Worm (Caenorhabditis elegans) whole organism, mixed stage, embryonic: ENCODE data around the gene ZK742.4.

Experiments
- M03D4.4 ChIP-seq: sonication (generic microtip); optimal IDR thresholded peaks from 2 replicates; lab custom pipeline; 2017; ENCODE audit warnings: mild to moderate bottlenecking, missing genetic modification characterization, missing compliant biosample characterization
- bed-3 ChIP-seq: fragments of 200-800 bp; sonication (Bioruptor generic); optimal IDR thresholded peaks from 3 replicates; lab custom pipeline; 2018; ENCODE audit warnings: mild to moderate bottlenecking, missing genetic modification characterization, moderate library complexity, missing compliant biosample characterization
- ceh-43 ChIP-seq: fragments of 200-800 bp; sonication (Bioruptor generic); optimal IDR thresholded peaks from 2 replicates; lab custom pipeline; 2018; ENCODE audit warnings: mild to moderate bottlenecking, missing genetic modification characterization, moderate library complexity, missing compliant biosample characterization
- ceh-83 ChIP-seq: fragments of 200-800 bp; sonication (Bioruptor generic); optimal IDR thresholded peaks from 2 replicates; lab custom pipeline; 2018; ENCODE audit warnings: mild to moderate bottlenecking, missing genetic modification characterization, missing compliant biosample characterization
- ces-1 ChIP-seq: fragments of 150-350 bp; optimal IDR thresholded peaks from 2 replicates; lab custom pipeline; 2014; ENCODE audit warnings: missing biosample characterization, missing genetic modification reagents, missing genetic modification characterization
- cnd-1 ChIP-seq: fragments of 200-800 bp; sonication (Bioruptor generic); optimal IDR thresholded peaks from 2 replicates; lab custom pipeline; 2018; ENCODE audit warnings: mild to moderate bottlenecking, missing genetic modification characterization, missing compliant biosample characterization
- drap-1 ChIP-seq: fragments of 200-800 bp; sonication (Bioruptor generic); optimal IDR thresholded peaks from 3 replicates; lab custom pipeline; 2018; ENCODE audit warnings: mild to moderate bottlenecking, missing genetic modification characterization, missing compliant biosample characterization
- elt-1 ChIP-seq: sonication (generic microtip); optimal IDR thresholded peaks from 2 replicates; lab custom pipeline; 2017; ENCODE audit warnings: missing genetic modification characterization, mild to moderate bottlenecking, missing compliant biosample characterization, antibody characterized with exemption, moderate library complexity, borderline replicate concordance; ENCODE audit not compliant: insufficient read depth
- flh-1 ChIP-seq: fragments of 200-800 bp; sonication (Bioruptor generic); optimal IDR thresholded peaks from 2 replicates; lab custom pipeline; 2018; ENCODE audit warnings: mild to moderate bottlenecking, missing genetic modification characterization, moderate library complexity, missing compliant biosample characterization
- ham-2 ChIP-seq: fragments of 200-800 bp; sonication (Bioruptor generic); optimal IDR thresholded peaks from 2 replicates; lab custom pipeline; 2018; ENCODE audit warnings: mild to moderate bottlenecking, missing genetic modification characterization, missing compliant biosample characterization
- hlh-1 ChIP-seq: fragments of 150-350 bp; optimal IDR thresholded peaks from 2 replicates; lab custom pipeline; 2014; ENCODE audit warnings: missing biosample characterization, missing genetic modification reagents, missing genetic modification characterization
- lin-13 ChIP-seq: fragments of 150-350 bp; optimal IDR thresholded peaks from 2 replicates; lab custom pipeline; 2014; ENCODE audit warnings: missing biosample characterization, missing genetic modification characterization
- lin-32 ChIP-seq: fragments of 200-800 bp; sonication (Bioruptor generic); optimal IDR thresholded peaks from 2 replicates; lab custom pipeline; 2018; ENCODE audit warnings: mild to moderate bottlenecking, missing genetic modification characterization, missing compliant biosample characterization
- lsy-2 ChIP-seq: fragments of 150-350 bp; optimal IDR thresholded peaks from 2 replicates; lab custom pipeline; 2014; ENCODE audit warnings: missing biosample characterization, missing genetic modification characterization
- mab-5 ChIP-seq: fragments of 150-350 bp; optimal IDR thresholded peaks from 2 replicates; lab custom pipeline; 2014; ENCODE audit warnings: missing biosample characterization, missing genetic modification characterization
- mep-1 ChIP-seq: fragments of 150-350 bp; optimal IDR thresholded peaks from 2 replicates; lab custom pipeline; 2017; ENCODE audit warnings: missing biosample characterization, missing genetic modification reagents, missing genetic modification characterization, inconsistent platforms
- mls-2 ChIP-seq: sonication (generic microtip); optimal IDR thresholded peaks from 2 replicates; lab custom pipeline; 2016; ENCODE audit warnings: mild to moderate bottlenecking, missing genetic modification characterization, moderate library complexity, missing compliant biosample characterization
- nhr-2 ChIP-seq: fragments of 150-350 bp; optimal IDR thresholded peaks from 2 replicates; lab custom pipeline; 2014; ENCODE audit warnings: missing biosample characterization, missing genetic modification characterization
- nhr-237 ChIP-seq: fragments of 150-350 bp; optimal IDR thresholded peaks from 2 replicates; lab custom pipeline; 2014; ENCODE audit warnings: missing biosample characterization, missing genetic modification characterization
- nhr-28 ChIP-seq: fragments of 150-350 bp; optimal IDR thresholded peaks from 2 replicates; lab custom pipeline; 2014; ENCODE audit warnings: missing biosample characterization, missing genetic modification characterization
- pha-4 ChIP-seq: fragments of 150-350 bp; optimal IDR thresholded peaks from 2 replicates; lab custom pipeline; 2018; ENCODE audit warnings: missing biosample characterization, missing genetic modification reagents, missing genetic modification characterization
- sem-2 ChIP-seq: fragments of 200-800 bp; sonication (Bioruptor generic); optimal IDR thresholded peaks from 2 replicates; lab custom pipeline; 2018; ENCODE audit warnings: mild to moderate bottlenecking, missing genetic modification characterization, missing compliant biosample characterization
- snpc-4 ChIP-seq: fragments of 150-350 bp; optimal IDR thresholded peaks from 2 replicates; lab custom pipeline; 2014; ENCODE audit warnings: missing biosample characterization, missing genetic modification characterization
- sptf-1 ChIP-seq: sonication (generic microtip); optimal IDR thresholded peaks from 2 replicates; lab custom pipeline; 2017; ENCODE audit warnings: mild to moderate bottlenecking, missing genetic modification characterization, moderate library complexity, missing compliant biosample characterization
- unc-120 ChIP-seq: sonication (generic microtip); optimal IDR thresholded peaks from 2 replicates; lab custom pipeline; 2017; ENCODE audit warnings: missing genetic modification characterization, missing compliant biosample characterization; ENCODE audit not compliant: poor library complexity, severe bottlenecking
- unc-39 ChIP-seq: fragments of 150-350 bp; optimal IDR thresholded peaks from 2 replicates; lab custom pipeline; 2014; ENCODE audit warnings: missing biosample characterization, missing genetic modification characterization
- unc-62 ChIP-seq: fragments of 150-350 bp; optimal IDR thresholded peaks from 2 replicates; lab custom pipeline; 2014; ENCODE audit warnings: missing biosample characterization, missing genetic modification reagents, missing genetic modification characterization
- zip-8 ChIP-seq: fragments of 150-350 bp; optimal IDR thresholded peaks from 2 replicates; lab custom pipeline; 2014; ENCODE audit warnings: missing biosample characterization, missing genetic modification characterization

Gene ZK742.4

DNA sequence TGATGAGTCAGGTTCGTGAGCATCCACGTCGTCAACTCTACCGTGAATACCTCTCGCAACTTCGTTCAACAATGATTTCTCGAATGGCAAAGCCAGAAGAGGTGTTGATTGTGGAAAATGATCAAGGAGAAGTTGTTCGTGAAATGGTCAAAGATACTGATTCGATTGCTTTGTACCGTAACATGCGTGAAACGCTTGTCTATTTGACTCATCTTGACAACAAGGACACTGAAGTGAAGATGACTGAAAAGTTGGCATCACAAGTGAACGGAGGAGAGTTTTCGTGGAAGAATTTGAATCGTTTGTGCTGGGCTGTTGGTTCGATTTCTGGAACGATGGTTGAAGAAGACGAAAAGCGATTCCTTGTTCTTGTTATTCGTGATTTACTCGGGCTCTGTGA, 5.0 kb downstream of the ZK742.4 start:
- no peak for TF ChIP-seq nhr-28 (tag; lab: Kevin White, UChicago)
- no peak for TF ChIP-seq sem-2 (GFP tag; lab: Kevin White, UChicago)
- no peak for TF ChIP-seq mep-1

DNA sequence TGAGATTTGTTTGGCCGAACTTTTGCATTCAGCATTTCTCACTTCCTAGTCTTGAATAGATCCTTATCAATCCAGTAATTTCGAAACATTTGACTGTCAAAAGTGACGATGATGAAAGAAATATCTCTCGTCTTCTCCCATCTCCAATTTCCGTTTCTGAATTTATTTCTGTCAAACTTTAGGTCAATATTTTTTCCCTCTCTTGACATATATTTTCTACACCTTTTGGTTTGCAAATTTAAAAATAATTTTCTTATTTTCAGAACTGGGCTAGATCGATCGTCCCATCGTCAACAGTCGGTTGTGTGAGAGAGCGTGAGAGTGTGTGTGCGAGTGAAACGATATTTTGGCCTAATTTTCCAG, 6.8 kb downstream of the ZK742.4 start, which contains the start of gene xpo-1:
Gene xpo-1 (plus strand): TSS at position 264 of the 363 bp plus-strand sequence.
- no peak for TF ChIP-seq zip-8 (tag; lab: Kevin White, UChicago)
- no peak for TF ChIP-seq mab-5 (tag; lab: Kevin White, UChicago)
- TF ChIP-seq M03D4.4 (tag; lab: Kevin White, UChicago), result no peak
- no peak for TF ChIP-seq sptf-1 (tag; lab: Kevin White, UChicago)
- no peak for TF ChIP-seq nhr-28 (tag; lab: Kevin White, UChicago)
- TF ChIP-seq lsy-2 (tag; lab: Kevin White, UChicago), result no peak
- TF ChIP-seq nhr-237, result no peak
- no peak for TF ChIP-seq unc-39 (tag; lab: Kevin White, UChicago)
- no peak for TF ChIP-seq sem-2 (GFP tag; lab: Kevin White, UChicago)
- TF ChIP-seq lin-13, result no peak
- TF ChIP-seq ceh-83 (GFP tag; lab: Kevin White, UChicago), result no peak

DNA sequence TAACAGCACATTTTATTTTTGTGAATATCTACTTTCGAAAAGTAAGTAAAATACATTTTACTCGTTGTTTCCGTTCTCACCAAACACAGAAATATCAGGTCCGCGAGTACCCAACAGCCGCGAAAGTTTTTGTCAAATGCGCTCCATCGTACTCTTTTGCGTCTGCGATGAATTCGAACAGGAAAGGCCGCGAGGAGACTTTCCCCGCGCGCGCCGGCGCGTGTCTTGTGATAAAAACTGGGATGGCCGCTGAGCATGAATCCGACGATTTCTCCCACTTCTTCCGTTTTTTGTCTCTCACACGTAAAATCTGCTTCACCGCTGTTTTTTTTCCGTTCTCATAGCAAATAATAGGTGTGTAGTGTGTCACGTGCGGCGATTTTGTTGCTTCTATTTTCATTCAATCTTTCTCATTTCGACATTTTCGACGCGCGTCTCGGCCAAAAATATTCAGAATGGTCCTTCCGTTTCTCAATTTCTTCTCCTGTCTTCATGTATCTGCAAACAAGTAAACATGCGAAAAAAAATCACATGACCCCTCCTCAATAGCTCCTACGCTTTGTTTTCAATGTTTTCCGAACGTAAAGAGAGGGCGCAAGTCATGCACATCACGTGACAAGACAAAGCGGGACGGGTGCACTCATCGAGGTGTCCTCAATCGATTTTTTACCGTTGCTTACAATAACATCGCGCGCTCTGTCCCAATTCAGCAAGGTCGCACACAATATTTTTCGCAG, 7.4 kb downstream of the ZK742.4 start, which contains the start of gene uvs-1:
Gene uvs-1 (minus strand): TSS at position 145 of the 737 bp plus-strand sequence.
- peak; percentile 23 for TF ChIP-seq lsy-2 (tag; lab: Kevin White, UChicago)
- TF ChIP-seq hlh-1, result peak; percentile 62
- peak; percentile 14 for TF ChIP-seq mep-1
- TF ChIP-seq ces-1 (GFP tag; lab: Kevin White, UChicago), result no peak
- TF ChIP-seq elt-1 (tag; lab: Kevin White, UChicago), result no peak
- no peak for TF ChIP-seq nhr-2
- no peak for TF ChIP-seq ceh-83 (GFP tag; lab: Kevin White, UChicago)
- TF ChIP-seq mab-5 (tag; lab: Kevin White, UChicago), result no peak
- no peak for TF ChIP-seq snpc-4 (tag; lab: Kevin White, UChicago)
- no peak for TF ChIP-seq lin-32 (GFP tag; lab: Kevin White, UChicago)
- no peak for TF ChIP-seq nhr-237
- TF ChIP-seq unc-120 (tag; lab: Kevin White, UChicago), result no peak
- TF ChIP-seq ceh-43 (GFP tag; lab: Kevin White, UChicago), result no peak

DNA sequence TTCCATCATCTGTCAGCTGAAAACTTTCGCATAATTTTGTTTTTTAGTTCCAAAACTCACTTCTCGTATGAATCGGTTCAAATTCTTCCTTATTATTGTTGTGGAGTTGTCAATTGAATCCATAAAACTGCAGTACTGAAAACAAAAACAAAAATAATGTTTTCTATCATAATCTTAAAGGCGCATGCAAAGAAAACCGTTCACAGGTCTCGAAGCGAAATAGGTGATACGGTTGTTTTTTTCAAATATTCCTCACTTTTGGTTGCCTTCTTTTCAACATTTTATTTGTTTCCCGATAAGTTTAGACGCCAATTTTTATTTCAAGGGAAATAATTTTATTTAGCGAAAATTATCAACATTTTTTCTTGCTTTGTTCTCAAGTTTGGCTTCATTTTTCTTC, 8.0 kb downstream of the ZK742.4 start:
- TF ChIP-seq pha-4 (tag; lab: Kevin White, UChicago) (no peak), flh-1 (GFP tag; lab: Kevin White, UChicago) (no peak), elt-1 (tag; lab: Kevin White, UChicago) (no peak), sptf-1 (tag; lab: Kevin White, UChicago) (no peak), cnd-1 (tag; lab: Kevin White, UChicago) (no peak), ham-2 (GFP tag; lab: Kevin White, UChicago) (no peak), bed-3 (GFP tag; lab: Kevin White, UChicago) (no peak), mls-2 (tag; lab: Kevin White, UChicago) (no peak), nhr-28 (tag; lab: Kevin White, UChicago) (no peak)

DNA sequence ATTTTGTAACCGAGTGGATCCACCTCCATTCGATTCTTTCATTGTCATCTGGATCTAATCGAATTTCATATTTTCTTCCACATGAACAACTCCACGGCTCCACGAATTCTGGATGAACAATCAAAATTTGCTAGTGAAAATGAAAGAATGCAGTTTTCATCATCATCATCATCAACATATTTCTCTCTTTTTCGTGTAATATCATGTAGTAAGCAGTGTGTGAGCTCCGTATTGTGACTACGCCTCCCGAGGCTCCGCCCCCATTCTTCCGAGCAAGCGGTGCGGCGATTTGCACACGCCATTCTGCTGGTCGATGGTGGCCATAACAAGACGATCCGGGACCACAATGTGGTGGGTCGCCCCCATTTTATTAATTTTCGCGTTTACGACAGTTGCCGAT, 13.5 kb downstream of the ZK742.4 start, which contains the start of gene ZK742.7:
Gene ZK742.7 (plus strand): TSS at position 301 of the 400 bp plus-strand sequence.
- TF ChIP-seq ceh-43 (GFP tag; lab: Kevin White, UChicago), result no peak
- TF ChIP-seq hlh-1, result no peak
- no peak for TF ChIP-seq sem-2 (GFP tag; lab: Kevin White, UChicago)
- no peak for TF ChIP-seq drap-1 (GFP tag; lab: Kevin White, UChicago)
- no peak for TF ChIP-seq ces-1 (GFP tag; lab: Kevin White, UChicago)

DNA sequence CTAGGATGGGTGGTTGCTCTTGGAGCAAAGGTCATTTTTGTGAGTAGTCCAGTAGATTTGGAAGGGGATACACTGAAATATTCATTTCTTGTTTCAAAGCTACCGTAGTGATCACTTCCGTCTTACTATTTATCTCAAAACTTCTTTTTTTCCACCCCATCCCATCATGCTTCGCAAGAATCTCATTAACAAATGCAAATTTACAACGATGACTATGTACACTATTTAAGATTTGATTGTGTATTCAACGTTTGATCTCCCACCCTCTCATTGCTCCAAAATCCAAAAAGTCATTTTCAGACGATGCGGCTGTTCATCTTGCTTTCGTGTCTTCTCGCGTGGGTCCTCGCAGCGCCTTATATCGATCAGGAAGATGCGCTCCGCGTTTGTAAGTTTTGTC, 18.5 kb downstream of the ZK742.4 start, which contains the start of gene flp-21:
Gene flp-21 (plus strand): TSS at position 301 of the 400 bp plus-strand sequence.
- TF ChIP-seq unc-62 (GFP tag; lab: Kevin White, UChicago), result no peak
- no peak for TF ChIP-seq bed-3 (GFP tag; lab: Kevin White, UChicago)
